Worm (Caenorhabditis elegans): ENCODE data around the gene C07E3.9.
"Not testable (repeated sequence)": the region's sequence is repeated elsewhere in the genome, so short reads cannot be mapped to it uniquely, and the experiment has no call there.

The C07E3.9 gene

DNA sequence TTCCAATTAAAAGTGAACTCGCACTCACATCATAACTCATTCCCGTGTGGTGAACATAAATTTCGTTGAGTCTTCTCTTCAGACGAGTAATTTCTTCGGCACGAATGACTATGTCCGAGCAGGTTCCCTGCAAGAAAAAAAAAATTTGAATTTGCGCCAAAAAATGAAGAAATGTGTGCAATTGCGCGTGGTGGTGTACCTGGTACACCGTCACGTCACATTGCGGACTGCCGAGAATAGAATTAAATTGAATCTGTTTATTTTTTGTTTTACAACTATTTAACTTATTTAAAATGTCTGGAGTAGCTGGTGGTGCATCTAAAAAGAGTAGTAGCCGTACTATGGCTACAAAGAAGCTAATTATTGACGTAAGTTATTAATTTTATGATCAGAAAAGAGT lies 49.6 kb upstream of the C07E3.9 start, which contains the start of gene mdt-22 (continued):
- peak; percentile 73 for TF ChIP-seq C17E4.6 (GFP tag; IDR thresholded peaks at IDR 0.05)
- peak; percentile 14 for TF ChIP-seq T26A5.8 (tag; optimal IDR thresholded peaks at IDR 0.05)
- TF ChIP-seq tbp1 (GFP tag; optimal IDR thresholded peaks at IDR 0.05), result peak; percentile 72
- TF ChIP-seq B0019.2 (GFP tag; conservative IDR thresholded peaks at IDR 0.05), result 0 out of 2 replicates have a peak, but pooled peaks have one; percentile 43
- peak; percentile 64 for TF ChIP-seq B0336.3 (GFP tag; IDR thresholded peaks at IDR 0.05)
- TF ChIP-seq F33H1.4 (GFP tag; IDR thresholded peaks at IDR 0.05), result peak; percentile 60
- peak; percentile 64 for TF ChIP-seq attf-5 (GFP tag; optimal IDR thresholded peaks at IDR 0.05)
- no peak for TF ChIP-seq tbx-9 (tag; optimal IDR thresholded peaks at IDR 0.05; ENCODE audit: borderline replicate concordance)
- TF ChIP-seq lsl-1 (GFP tag; optimal IDR thresholded peaks at IDR 0.05), result peak; percentile 64
- peak; percentile 70 for TF ChIP-seq chd-7 (tag; optimal IDR thresholded peaks at IDR 0.05)
- peak; percentile 30 for TF ChIP-seq madf-10 (tag; optimal IDR thresholded peaks at IDR 0.05)
- TF ChIP-seq B0261.1 (tag; optimal IDR thresholded peaks at IDR 0.05), result peak; percentile 39
- peak; percentile 25 for TF ChIP-seq die-1 (tag; optimal IDR thresholded peaks at IDR 0.05)
- 0 out of 2 replicates have a peak, but pooled peaks have one; percentile 7 for TF ChIP-seq Y56A3A.18 (GFP tag; IDR thresholded peaks at IDR 0.05)
- no peak for TF ChIP-seq bed-2 (GFP tag; IDR thresholded peaks at IDR 0.05)
- peak; percentile 26 for TF ChIP-seq nhr-80 (tag; optimal IDR thresholded peaks at IDR 0.05)
- peak; percentile 83 for TF ChIP-seq madf-6 (GFP tag; IDR thresholded peaks at IDR 0.05)
- peak; percentile 71 for TF ChIP-seq rcor-1 (GFP tag; IDR thresholded peaks at IDR 0.05)
- no peak for TF ChIP-seq atf-7 (tag; optimal IDR thresholded peaks at IDR 0.05)
- TF ChIP-seq dpl-1 (GFP tag; optimal IDR thresholded peaks at IDR 0.05), result peak; percentile 89
- TF ChIP-seq attf-6 (GFP tag; IDR thresholded peaks at IDR 0.05), result peak; percentile 39; the same call in 1 of the 2 replicates
- no peak for TF ChIP-seq ztf-6 (GFP tag; IDR thresholded peaks at IDR 0.05)
- TF ChIP-seq him-1 (tag; optimal IDR thresholded peaks at IDR 0.05), result peak; percentile 74
- TF ChIP-seq athp-1 (tag; optimal IDR thresholded peaks at IDR 0.05), result peak; percentile 50
- no peak for TF ChIP-seq aptf-2 (GFP tag; conservative IDR thresholded peaks at IDR 0.05)
- no peak for TF ChIP-seq egl-44 (GFP tag; IDR thresholded peaks at IDR 0.05)
- no peak for TF ChIP-seq ceh-58 (GFP tag; IDR thresholded peaks at IDR 0.05)
- TF ChIP-seq hmg-20 (GFP tag; IDR thresholded peaks at IDR 0.05), result no peak
- peak; percentile 18 for TF ChIP-seq F49E8.2 (tag; optimal IDR thresholded peaks at IDR 0.05; ENCODE audit: insufficient read depth)
- 0 out of 2 replicates have a peak, but pooled peaks have one; percentile 29 for TF ChIP-seq Y95B8A.8 (GFP tag; IDR thresholded peaks at IDR 0.05)
- peak; percentile 76; the same call in 1 of the 2 replicates for TF ChIP-seq dox-1 (GFP tag; IDR thresholded peaks at IDR 0.05)
- peak; percentile 26 for TF ChIP-seq snpc-1.3 (tag; optimal IDR thresholded peaks at IDR 0.05; ENCODE audit: insufficient read depth)
- TF ChIP-seq ztf-26 (tag; optimal IDR thresholded peaks at IDR 0.05), result no peak
- peak; percentile 20 to 90 (median 73) for TF ChIP-seq lin-35 (GFP tag; optimal IDR thresholded peaks at IDR 0.05)
- TF ChIP-seq repo-1 (tag; optimal IDR thresholded peaks at IDR 0.05), result peak; percentile 77
- peak; percentile 17 for TF ChIP-seq nhr-90 (tag; optimal IDR thresholded peaks at IDR 0.05)
- TF ChIP-seq ama-1 (optimal IDR thresholded peaks at IDR 0.05), result peak; percentile 22
- TF ChIP-seq ama-1 (GFP tag; optimal IDR thresholded peaks at IDR 0.05), result peak in 1 of 2 experiments; percentile 39

DNA sequence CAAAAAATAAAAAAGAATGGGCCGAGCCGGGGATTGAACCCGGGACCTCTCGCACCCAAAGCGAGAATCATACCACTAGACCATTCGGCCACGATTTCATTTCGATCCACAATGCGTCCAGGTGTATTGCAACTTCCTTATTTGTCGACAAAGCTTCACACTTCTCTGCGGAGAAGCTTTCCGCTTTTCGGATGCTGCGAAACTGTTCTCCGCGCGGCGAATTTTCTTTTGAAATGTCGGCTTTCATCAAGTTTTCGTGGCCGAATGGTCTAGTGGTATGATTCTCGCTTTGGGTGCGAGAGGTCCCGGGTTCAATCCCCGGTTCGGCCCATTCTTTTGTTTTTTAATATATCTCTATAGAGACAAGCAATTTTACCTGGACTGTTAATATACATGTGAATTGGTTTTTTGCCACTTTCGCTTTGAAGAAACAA lies 48.4 kb upstream of the C07E3.9 start:
- peak; percentile 58 for TF ChIP-seq B0261.1 (tag; optimal IDR thresholded peaks at IDR 0.05)
- 0 out of 2 replicates have a peak, but pooled peaks have one; percentile 31 for TF ChIP-seq ceh-91 (GFP tag; IDR thresholded peaks at IDR 0.05)
- TF ChIP-seq rpc-1 (optimal IDR thresholded peaks at IDR 0.05), result peak; percentile 52
- TF ChIP-seq rpc-1 (tag; optimal IDR thresholded peaks at IDR 0.05), result peak; percentile 72
- TF ChIP-seq tbp1 (GFP tag; optimal IDR thresholded peaks at IDR 0.05), result peak; percentile 83
- peak; percentile 59 for TF ChIP-seq madf-6 (GFP tag; IDR thresholded peaks at IDR 0.05)
- TF ChIP-seq lin-26 (GFP tag; IDR thresholded peaks at IDR 0.05), result peak; percentile 73; the same call in 1 of the 2 replicates
- TF ChIP-seq cebp-1 (GFP tag; IDR thresholded peaks at IDR 0.05), result not testable (repeated sequence)
- TF ChIP-seq cebp-1 (tag; optimal IDR thresholded peaks at IDR 0.05), result peak; percentile 1
- peak; percentile 30 for TF ChIP-seq nhr-90 (tag; optimal IDR thresholded peaks at IDR 0.05)
- TF ChIP-seq F33H1.4 (GFP tag; IDR thresholded peaks at IDR 0.05), result peak; percentile 26; the same call in 1 of the 2 replicates
- TF ChIP-seq ztf-18 (tag; optimal IDR thresholded peaks at IDR 0.05), result peak; percentile 14
- peak; percentile 34; the same call in 1 of the 2 replicates for TF ChIP-seq hmg-1.2 (GFP tag; IDR thresholded peaks at IDR 0.05)
- TF ChIP-seq D2030.7 (GFP tag; IDR thresholded peaks at IDR 0.05), result peak; percentile 33; the same call in 1 of the 2 replicates
- 0 out of 2 replicates have a peak, but pooled peaks have one; percentile 19 for TF ChIP-seq attf-3 (GFP tag; conservative IDR thresholded peaks at IDR 0.05)
- peak; percentile 34; the same call in 1 of the 2 replicates for TF ChIP-seq pbrm-1 (GFP tag; IDR thresholded peaks at IDR 0.05)
- TF ChIP-seq egl-44 (GFP tag; IDR thresholded peaks at IDR 0.05), result peak; percentile 26; the same call in 1 of the 2 replicates
